Fruit fly (Drosophila melanogaster) whole organism, embryonic: ENCODE measurements around the gene fred.

Source experiments
- Atf-2 ChIP-seq: fragments of 200-800 bp; sonication (Bioruptor generic); optimal IDR thresholded peaks from 2 replicates; lab custom pipeline; 2016; ENCODE audit warnings: missing biosample characterization, missing genetic modification characterization
- BEAF-32 ChIP-seq: fragments of 200-800 bp; sonication (Bioruptor generic); optimal IDR thresholded peaks from 3 replicates; lab custom pipeline; 2017; ENCODE audit warnings: missing biosample characterization, missing genetic modification characterization, mild to moderate bottlenecking, moderate library complexity, missing genetic modification reagents
- Bteb2 ChIP-seq: fragments of 200-800 bp; sonication (Bioruptor generic); optimal IDR thresholded peaks from 2 replicates; lab custom pipeline; 2016; ENCODE audit warnings: missing biosample characterization, missing genetic modification characterization
- CG10979 ChIP-seq: fragments of 200-800 bp; sonication (Bioruptor generic); optimal IDR thresholded peaks from 2 replicates; lab custom pipeline; 2018; ENCODE audit warnings: missing biosample characterization, mild to moderate bottlenecking, missing genetic modification characterization, moderate library complexity
- CG11093 ChIP-seq: fragments of 200-800 bp; sonication (Bioruptor generic); IDR thresholded peaks from 3 replicates; pipeline ENCODE4 v1.3.6; 2022; ENCODE audit warnings: missing biosample characterization, missing genetic modification characterization
- CG11504 ChIP-seq: fragments of 200-800 bp; sonication (Bioruptor generic); optimal IDR thresholded peaks from 3 replicates; lab custom pipeline; 2019; ENCODE audit warnings: missing biosample characterization, mild to moderate bottlenecking, missing genetic modification characterization, moderate library complexity
- CG1233 ChIP-seq: fragments of 200-800 bp; sonication (Bioruptor generic); optimal IDR thresholded peaks from 4 replicates; lab custom pipeline; 2018; ENCODE audit warnings: missing biosample characterization, mild to moderate bottlenecking, missing genetic modification characterization
- CG12744 ChIP-seq: fragments of 200-800 bp; sonication (Bioruptor generic); optimal IDR thresholded peaks from 2 replicates; lab custom pipeline; 2016; ENCODE audit warnings: missing biosample characterization, missing genetic modification characterization
- CG13894 ChIP-seq: fragments of 200-800 bp; sonication (Bioruptor generic); optimal IDR thresholded peaks from 3 replicates; lab custom pipeline; 2018; ENCODE audit warnings: missing biosample characterization, mild to moderate bottlenecking, missing genetic modification characterization, moderate library complexity
- CG14014 ChIP-seq: fragments of 200-800 bp; sonication (Bioruptor generic); IDR thresholded peaks from 2 replicates; pipeline ENCODE4 v1.3.6; 2022; ENCODE audit warnings: missing biosample characterization, missing genetic modification characterization
- CG14860 ChIP-seq: fragments of 200-800 bp; sonication (Bioruptor generic); IDR thresholded peaks from 3 replicates; pipeline ENCODE4 v1.3.6; 2022; ENCODE audit warnings: missing biosample characterization, missing genetic modification characterization; ENCODE audit not compliant: partially characterized antibody
- CG15073 ChIP-seq: fragments of 200-800 bp; sonication (Bioruptor generic); optimal IDR thresholded peaks from 2 replicates; lab custom pipeline; 2016; ENCODE audit warnings: missing biosample characterization, missing genetic modification characterization
- CG15269 ChIP-seq: fragments of 200-800 bp; sonication (Bioruptor generic); optimal IDR thresholded peaks from 2 replicates; lab custom pipeline; 2018; ENCODE audit warnings: missing biosample characterization, mild to moderate bottlenecking, missing genetic modification characterization, moderate library complexity
- CG16813 ChIP-seq: fragments of 200-800 bp; sonication (Bioruptor generic); IDR thresholded peaks from 3 replicates; pipeline ENCODE4 v1.3.6; 2022; ENCODE audit warnings: missing biosample characterization, missing genetic modification characterization; ENCODE audit not compliant: partially characterized antibody
- CG17186 ChIP-seq: fragments of 200-800 bp; sonication (Bioruptor generic); optimal IDR thresholded peaks from 3 replicates; lab custom pipeline; 2017; ENCODE audit warnings: missing biosample characterization, missing genetic modification reagents, missing genetic modification characterization
- CG2202 ChIP-seq: fragments of 200-800 bp; sonication (Bioruptor generic); optimal IDR thresholded peaks from 2 replicates; lab custom pipeline; 2018; ENCODE audit warnings: missing biosample characterization, mild to moderate bottlenecking, missing genetic modification characterization
- CG2875 ChIP-seq: fragments of 200-800 bp; sonication (Bioruptor generic); optimal IDR thresholded peaks from 2 replicates; lab custom pipeline; 2017; ENCODE audit warnings: missing biosample characterization, mild to moderate bottlenecking, missing genetic modification characterization, missing genetic modification reagents
- CG30403 ChIP-seq: fragments of 200-800 bp; sonication (Bioruptor generic); optimal IDR thresholded peaks from 3 replicates; lab custom pipeline; 2016; ENCODE audit warnings: missing biosample characterization, missing genetic modification characterization
- CG30431 ChIP-seq: fragments of 200-800 bp; sonication (Bioruptor generic); optimal IDR thresholded peaks from 2 replicates; lab custom pipeline; 2017; ENCODE audit warnings: missing biosample characterization, missing genetic modification characterization
- CG3407 ChIP-seq: fragments of 200-800 bp; sonication (Bioruptor generic); optimal IDR thresholded peaks from 2 replicates; lab custom pipeline; 2018; ENCODE audit warnings: missing biosample characterization, mild to moderate bottlenecking, missing genetic modification characterization
- CG4404 ChIP-seq: fragments of 200-800 bp; sonication (Bioruptor generic); IDR thresholded peaks from 2 replicates; pipeline ENCODE4 v1.3.6; 2022; ENCODE audit warnings: missing biosample characterization, missing genetic modification characterization
- CG4707 ChIP-seq: fragments of 200-800 bp; sonication (Bioruptor generic); optimal IDR thresholded peaks from 2 replicates; lab custom pipeline; 2018; ENCODE audit warnings: missing biosample characterization, mild to moderate bottlenecking, missing genetic modification characterization, moderate library complexity
- CG6765 ChIP-seq: fragments of 200-800 bp; sonication (Bioruptor generic); optimal IDR thresholded peaks from 3 replicates; lab custom pipeline; 2017; ENCODE audit warnings: missing biosample characterization, mild to moderate bottlenecking, missing genetic modification characterization
- CG7357 ChIP-seq: fragments of 200-800 bp; sonication (Bioruptor generic); IDR thresholded peaks from 3 replicates; pipeline ENCODE4 v1.3.6; 2022; ENCODE audit warnings: missing biosample characterization, missing genetic modification characterization
- CG8478 ChIP-seq: fragments of >200 bp; optimal IDR thresholded peaks from 2 replicates; lab custom pipeline; 2018
- CG9727 ChIP-seq: fragments of 200-800 bp; sonication (Bioruptor generic); optimal IDR thresholded peaks from 3 replicates; lab custom pipeline; 2017; ENCODE audit warnings: missing biosample characterization, mild to moderate bottlenecking, missing genetic modification characterization
- CG9876 ChIP-seq: fragments of 200-800 bp; sonication (Bioruptor generic); optimal IDR thresholded peaks from 2 replicates; lab custom pipeline; 2016; ENCODE audit warnings: missing biosample characterization, missing genetic modification characterization
- Dek ChIP-seq: fragments of 200-800 bp; sonication (Bioruptor generic); optimal IDR thresholded peaks from 3 replicates; lab custom pipeline; 2019; ENCODE audit warnings: missing biosample characterization, mild to moderate bottlenecking, missing genetic modification characterization, moderate library complexity
- HmgZ ChIP-seq: fragments of 200-800 bp; sonication (Bioruptor generic); optimal IDR thresholded peaks from 2 replicates; lab custom pipeline; 2018; ENCODE audit warnings: missing biosample characterization, mild to moderate bottlenecking, missing genetic modification characterization
- Nf-YA ChIP-seq: fragments of 200-800 bp; sonication (Bioruptor generic); IDR thresholded peaks from 2 replicates; pipeline ENCODE4 v1.3.6; 2022; ENCODE audit warnings: missing biosample characterization, missing genetic modification characterization
- Opbp ChIP-seq: fragments of 200-800 bp; sonication (Bioruptor generic); IDR thresholded peaks from 3 replicates; pipeline ENCODE4 v1.3.6; 2022; ENCODE audit warnings: missing biosample characterization, missing genetic modification characterization; ENCODE audit not compliant: partially characterized antibody
- bowl ChIP-seq: fragments of 200-800 bp; sonication (Bioruptor generic); IDR thresholded peaks from 2 replicates; pipeline ENCODE4 v1.3.6; 2022; ENCODE audit warnings: missing biosample characterization, missing genetic modification characterization
- chif ChIP-seq, 2 experiments: fragments of 200-800 bp; sonication (Bioruptor generic); optimal IDR thresholded peaks; 3 replicates each; lab custom pipeline; 2016; ENCODE audit warnings: missing biosample characterization in 2 of 2, missing genetic modification characterization in 2 of 2
- dmrt11E ChIP-seq: fragments of 200-800 bp; sonication (Bioruptor generic); optimal IDR thresholded peaks from 3 replicates; lab custom pipeline; 2018; ENCODE audit warnings: missing biosample characterization, mild to moderate bottlenecking, missing genetic modification characterization, moderate library complexity
- dpn ChIP-seq, 2 experiments: fragments of 200-800 bp; sonication (Bioruptor generic); optimal IDR thresholded peaks; 3 replicates each; lab custom pipeline; 2016; ENCODE audit warnings: missing biosample characterization in 2 of 2, missing genetic modification characterization in 2 of 2
- emc ChIP-seq: fragments of 200-800 bp; sonication (Bioruptor generic); optimal IDR thresholded peaks from 2 replicates; lab custom pipeline; 2016; ENCODE audit warnings: missing biosample characterization, missing genetic modification characterization
- ewg ChIP-seq: fragments of 200-800 bp; sonication (Bioruptor generic); optimal IDR thresholded peaks from 3 replicates; lab custom pipeline; 2017; ENCODE audit warnings: mild to moderate bottlenecking, missing biosample characterization, missing genetic modification reagents, missing genetic modification characterization
- eyg ChIP-seq: fragments of 200-800 bp; sonication (Bioruptor generic); optimal IDR thresholded peaks from 3 replicates; lab custom pipeline; 2016; ENCODE audit warnings: missing biosample characterization, missing genetic modification characterization
- fu2 ChIP-seq: fragments of 200-800 bp; sonication (Bioruptor generic); optimal IDR thresholded peaks from 2 replicates; lab custom pipeline; 2016; ENCODE audit warnings: missing biosample characterization, missing genetic modification characterization
- hth ChIP-seq: fragments of >200 bp; optimal IDR thresholded peaks from 2 replicates; lab custom pipeline; 2017; ENCODE audit warnings: inconsistent platforms
- insv ChIP-seq, 2 experiments: fragments of 200-800 bp; sonication (Bioruptor generic); optimal IDR thresholded peaks; 3 replicates each; lab custom pipeline; 2016 to 2018; ENCODE audit warnings: missing biosample characterization in 2 of 2, missing genetic modification characterization in 2 of 2
- lab ChIP-seq: fragments of 200-800 bp; sonication (Bioruptor generic); optimal IDR thresholded peaks from 3 replicates; lab custom pipeline; 2017; ENCODE audit warnings: missing biosample characterization, missing genetic modification characterization, mild to moderate bottlenecking, moderate library complexity, missing genetic modification reagents
- nau ChIP-seq: fragments of 200-800 bp; sonication (Bioruptor generic); optimal IDR thresholded peaks from 3 replicates; lab custom pipeline; 2017; ENCODE audit warnings: missing biosample characterization, mild to moderate bottlenecking, missing genetic modification characterization, missing genetic modification reagents
- nerfin-2 ChIP-seq: fragments of 200-800 bp; sonication (Bioruptor generic); IDR thresholded peaks from 2 replicates; pipeline ENCODE4 v1.3.6; 2022; ENCODE audit warnings: missing biosample characterization, missing genetic modification characterization; ENCODE audit not compliant: partially characterized antibody
- otp ChIP-seq: fragments of 200-800 bp; sonication (Bioruptor generic); IDR thresholded peaks from 3 replicates; pipeline ENCODE4, ENCODE4 v1.3.6; 2022; ENCODE audit warnings: missing biosample characterization, missing genetic modification characterization
- phol ChIP-seq: fragments of 200-800 bp; sonication (Bioruptor generic); optimal IDR thresholded peaks from 3 replicates; lab custom pipeline; 2018; ENCODE audit warnings: missing biosample characterization, mild to moderate bottlenecking, missing genetic modification characterization, moderate library complexity
- prd ChIP-seq, 3 experiments: fragments of >200 bp in 2 of 3; fragments of 200-800 bp in 1 of 3; sonication (Bioruptor generic) in 1 of 3; optimal IDR thresholded peaks in 2 of 3; IDR thresholded peaks in 1 of 3; 2 replicates in 2 of 3; 3 replicates in 1 of 3; pipeline versions ENCODE4 v1.3.6 to Lab custom; 2017 to 2022; ENCODE audit warnings: missing biosample characterization in 1 of 3, missing genetic modification characterization in 1 of 3
- row ChIP-seq: fragments of 200-800 bp; sonication (Bioruptor generic); IDR thresholded peaks from 3 replicates; pipeline ENCODE4 v1.3.6; 2022; ENCODE audit warnings: missing biosample characterization, missing genetic modification characterization
- slp2 ChIP-seq: fragments of 200-800 bp; sonication (Bioruptor generic); optimal IDR thresholded peaks from 2 replicates; lab custom pipeline; 2016; ENCODE audit warnings: missing biosample characterization, missing genetic modification characterization
- so ChIP-seq: fragments of 200-800 bp; sonication (Bioruptor generic); IDR thresholded peaks from 3 replicates; pipeline ENCODE4 v1.3.6; 2022; ENCODE audit warnings: missing biosample characterization, missing genetic modification characterization
- twi ChIP-seq: fragments of 200-800 bp; optimal IDR thresholded peaks from 2 replicates; lab custom pipeline; 2019; ENCODE audit warnings: missing biosample characterization, mild to moderate bottlenecking, missing genetic modification characterization, moderate library complexity

Gene fred

DNA sequence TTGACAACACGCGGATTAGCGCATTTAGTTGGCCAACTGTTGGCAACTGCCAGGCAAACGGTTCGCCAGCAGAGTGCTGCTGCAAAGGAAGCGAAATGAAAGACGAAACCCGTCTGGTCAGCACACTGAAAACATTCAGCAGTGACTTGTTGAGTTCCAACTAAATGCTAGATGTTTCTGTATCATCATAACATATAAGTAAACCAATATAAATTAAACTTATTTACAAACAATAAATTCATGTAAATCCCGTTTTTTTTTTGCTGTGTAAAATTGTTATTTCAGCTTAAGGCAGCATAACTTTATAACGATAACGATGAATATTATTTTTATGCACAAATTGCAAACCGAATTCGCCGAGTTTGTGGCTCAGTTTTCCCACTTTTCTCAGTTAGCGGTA lies 133.4 kb downstream of the fred start (continued):
- TF ChIP-seq Atf-2 (GFP tag; lab: Kevin White, UChicago) (no peak), CG16813 (GFP tag; lab: Robert Waterston, UW) (no peak), CG1233 (GFP tag; lab: Kevin White, UChicago) (no peak), nau (GFP tag; lab: Kevin White, UChicago) (no peak), twi (no peak), CG10979 (tag; lab: Kevin White, UChicago) (peak; percentile 38), so (GFP tag; lab: Robert Waterston, UW) (no peak), HmgZ (tag; lab: Kevin White, UChicago) (no peak), CG2875 (GFP tag; lab: Kevin White, UChicago) (no peak), CG13894 (tag; lab: Kevin White, UChicago) (no peak), slp2 (no peak), prd (optimal IDR thresholded peaks at IDR 0.05; lab: Kevin White, UChicago) (no peak), prd (GFP tag; IDR thresholded peaks at IDR 0.05; lab: Robert Waterston, UW) (peak; percentile 63; the same call in 2 of the 3 replicates), Dek (tag; lab: Kevin White, UChicago) (no peak), nerfin-2 (no peak), CG3407 (GFP tag; lab: Kevin White, UChicago) (no peak), CG2202 (tag; lab: Kevin White, UChicago) (no peak), CG6765 (GFP tag; lab: Kevin White, UChicago) (no peak), insv (GFP tag; optimal IDR thresholded peaks at IDR 0.05; lab: Kevin White, UChicago) (no peak), CG11093 (GFP tag; lab: Robert Waterston, UW) (no peak), chif (GFP tag; optimal IDR thresholded peaks at IDR 0.05; lab: Kevin White, UChicago) (no peak), ewg (no peak), CG30431 (GFP tag; lab: Kevin White, UChicago) (no peak), Opbp (GFP tag; lab: Robert Waterston, UW) (no peak), hth (lab: Kevin White, UChicago) (no peak), CG11504 (peak; percentile 14), phol (tag; lab: Kevin White, UChicago) (peak; percentile 32), emc (GFP tag; lab: Kevin White, UChicago) (no peak), row (GFP tag; lab: Robert Waterston, UW) (0 out of 3 replicates have a peak, but pooled peaks have one; percentile 22), CG7357 (GFP tag; lab: Robert Waterston, UW) (no peak), CG15269 (tag; lab: Kevin White, UChicago) (no peak), dmrt11E (tag; lab: Kevin White, UChicago) (peak; percentile 48), CG12744 (GFP tag; lab: Kevin White, UChicago) (no peak), CG8478 (lab: Kevin White, UChicago) (no peak), BEAF-32 (no peak)

DNA sequence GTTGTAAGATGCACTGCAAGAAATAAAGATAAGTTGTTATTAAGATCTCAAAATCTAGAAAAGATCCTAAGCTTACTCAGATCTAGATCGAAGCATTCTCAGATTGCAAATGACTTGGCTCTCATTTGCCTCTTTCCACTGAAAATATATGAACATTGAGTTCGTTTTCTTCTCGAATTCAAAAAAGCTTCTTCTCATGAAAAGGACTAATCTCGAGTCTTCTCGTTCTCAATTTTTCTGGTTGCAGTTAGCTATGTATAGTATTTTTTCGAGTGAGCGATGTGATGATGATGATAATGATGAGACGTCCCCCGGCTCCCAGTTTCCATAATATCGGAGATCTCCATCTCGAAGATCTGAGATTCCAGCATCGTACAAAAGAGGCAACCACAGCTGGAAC lies 135.1 kb downstream of the fred start:
- TF ChIP-seq CG9727, result peak; percentile 43
- peak; percentile 74 for TF ChIP-seq CG10979 (tag; lab: Kevin White, UChicago)
- TF ChIP-seq CG30403 (GFP tag; lab: Kevin White, UChicago), result peak; percentile 32
- TF ChIP-seq CG4707 (GFP tag; lab: Kevin White, UChicago), result no peak
- TF ChIP-seq fu2, result no peak
- TF ChIP-seq CG9876 (GFP tag; lab: Kevin White, UChicago), result no peak
- no peak for TF ChIP-seq CG14014 (GFP tag; lab: Robert Waterston, UW)
- TF ChIP-seq dpn (GFP tag; optimal IDR thresholded peaks at IDR 0.05; lab: Kevin White, UChicago), result peak in 1 of 2 experiments; percentile 30
- TF ChIP-seq Bteb2 (GFP tag; lab: Kevin White, UChicago), result no peak
- no peak for TF ChIP-seq CG1233 (GFP tag; lab: Kevin White, UChicago)
- no peak for TF ChIP-seq eyg (GFP tag; lab: Kevin White, UChicago)
- no peak for TF ChIP-seq CG4404 (GFP tag; lab: Robert Waterston, UW)
- no peak for TF ChIP-seq CG15073 (GFP tag; lab: Kevin White, UChicago)
- no peak for TF ChIP-seq CG17186
- no peak for TF ChIP-seq Nf-YA (GFP tag; lab: Robert Waterston, UW)
- no peak for TF ChIP-seq otp (GFP tag; lab: Robert Waterston, UW)
- TF ChIP-seq bowl, result no peak
- TF ChIP-seq CG14860 (GFP tag; lab: Robert Waterston, UW), result no peak
- no peak for TF ChIP-seq lab (GFP tag; lab: Kevin White, UChicago)
